Worm (Caenorhabditis elegans): ENCODE data around the gene K06H7.7.

Gene K06H7.7

ce11 chrIII:8085355-8085754, at the start of gene K06H7.7, which contains the start of gene grp-1:
TSS of gene K06H7.7 (minus strand) at chrIII:8085475.
TSS of gene grp-1 (plus strand) at chrIII:8085705.
- TF ChIP-seq sea-1 (GFP tag; conservative IDR thresholded peaks at IDR 0.05) = no peak
- TF ChIP-seq B0310.2 (tag; optimal IDR thresholded peaks at IDR 0.05) = no peak

- TF ChIP-seq F13C5.2 (tag; optimal IDR thresholded peaks at IDR 0.05) = no peak
- no peak for TF ChIP-seq ceh-13 (GFP tag; optimal IDR thresholded peaks at IDR 0.05)
- no peak for TF ChIP-seq hnd-1 (tag; optimal IDR thresholded peaks at IDR 0.05)
- TF ChIP-seq hmg-4 (GFP tag; optimal IDR thresholded peaks at IDR 0.05) = no peak
- TF ChIP-seq ceh-36 (tag; optimal IDR thresholded peaks at IDR 0.05) = no peak
- no peak for TF ChIP-seq aly-1 (tag; optimal IDR thresholded peaks at IDR 0.05)
- no peak for TF ChIP-seq B0310.2 (tag; optimal IDR thresholded peaks at IDR 0.05)
- TF ChIP-seq hmbx-1 (tag; optimal IDR thresholded peaks at IDR 0.05) = no peak
- no peak for TF ChIP-seq pes-1 (GFP tag; IDR thresholded peaks at IDR 0.05)
Measured at ce11 chrIII:8133346-8133745, 48.1 kb upstream of the K06H7.7 start, which contains the start of gene C14B9.2. TSS of gene C14B9.2 (plus strand) at chrIII:8133665.

DNA sequence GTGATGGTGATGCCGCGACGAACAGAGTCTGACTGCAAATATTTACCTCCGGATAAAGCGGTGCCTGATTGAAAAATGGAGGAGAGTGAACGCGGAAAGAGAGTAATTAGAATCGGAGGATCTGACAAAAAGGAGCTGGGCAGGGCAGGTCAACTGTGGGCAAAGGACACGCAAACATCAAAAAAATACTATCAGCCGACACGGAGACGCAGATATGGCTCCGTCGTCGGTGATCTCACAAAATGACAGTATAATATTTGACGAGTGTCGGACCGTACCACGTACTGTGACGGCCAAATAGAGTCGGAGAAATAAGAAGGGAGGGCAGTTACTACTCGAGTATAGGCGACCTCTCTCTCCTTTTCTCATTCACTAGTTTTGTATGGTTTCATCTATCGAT, 47.2 kb upstream of the K06H7.7 start:
- peak; percentile 51 for TF ChIP-seq hmg-4 (GFP tag; optimal IDR thresholded peaks at IDR 0.05)
- TF ChIP-seq tbx-37 (GFP tag; conservative IDR thresholded peaks at IDR 0.05) = no peak

- TF ChIP-seq hmg-4 (GFP tag; optimal IDR thresholded peaks at IDR 0.05) = peak; percentile 2
- no peak for TF ChIP-seq tbx-37 (GFP tag; conservative IDR thresholded peaks at IDR 0.05)
- peak; percentile 17 for TF ChIP-seq F13C5.2 (tag; optimal IDR thresholded peaks at IDR 0.05)
- TF ChIP-seq ceh-36 (tag; optimal IDR thresholded peaks at IDR 0.05) = no peak
- no peak for TF ChIP-seq sea-1 (GFP tag; conservative IDR thresholded peaks at IDR 0.05)
Measured at ce11 chrIII:8130177-8130902, 45.1 kb upstream of the K06H7.7 start, which contains the start of the genes rpl-21 and C14B9.10. TSS of gene rpl-21 (minus strand) at chrIII:8130227. TSS of gene C14B9.10 (plus strand) at chrIII:8130852.

ce11 chrIII:8129195-8129594, 43.9 kb upstream of the K06H7.7 start:
- TF ChIP-seq flt-1 (GFP tag; IDR thresholded peaks at IDR 0.05) (no peak), scrt-1 (GFP tag; IDR thresholded peaks at IDR 0.05) (no peak), hmbx-1 (tag; optimal IDR thresholded peaks at IDR 0.05) (no peak)

- TF ChIP-seq F13C5.2 (tag; optimal IDR thresholded peaks at IDR 0.05) (peak; percentile 58), hmg-4 (GFP tag; optimal IDR thresholded peaks at IDR 0.05) (peak; percentile 71), sea-1 (GFP tag; conservative IDR thresholded peaks at IDR 0.05) (peak; percentile 54; the same call in 1 of the 2 replicates), ets-7 (tag; optimal IDR thresholded peaks at IDR 0.05) (no peak), aly-1 (tag; optimal IDR thresholded peaks at IDR 0.05) (peak; percentile 26)
Measured at ce11 chrIII:8126978-8127377, 41.7 kb upstream of the K06H7.7 start.

ce11 chrIII:8125234-8125633, 40.0 kb upstream of the K06H7.7 start:
- TF ChIP-seq F13C5.2 (tag; optimal IDR thresholded peaks at IDR 0.05) (peak; percentile 62), ama-1 (optimal IDR thresholded peaks at IDR 0.05) (no peak), ceh-13 (GFP tag; optimal IDR thresholded peaks at IDR 0.05) (no peak), tbx-37 (GFP tag; conservative IDR thresholded peaks at IDR 0.05) (no peak), hmbx-1 (tag; optimal IDR thresholded peaks at IDR 0.05) (no peak), hmg-4 (GFP tag; optimal IDR thresholded peaks at IDR 0.05) (no peak), hnd-1 (tag; optimal IDR thresholded peaks at IDR 0.05) (no peak), tbx-11 (GFP tag; IDR thresholded peaks at IDR 0.05) (no peak)

DNA sequence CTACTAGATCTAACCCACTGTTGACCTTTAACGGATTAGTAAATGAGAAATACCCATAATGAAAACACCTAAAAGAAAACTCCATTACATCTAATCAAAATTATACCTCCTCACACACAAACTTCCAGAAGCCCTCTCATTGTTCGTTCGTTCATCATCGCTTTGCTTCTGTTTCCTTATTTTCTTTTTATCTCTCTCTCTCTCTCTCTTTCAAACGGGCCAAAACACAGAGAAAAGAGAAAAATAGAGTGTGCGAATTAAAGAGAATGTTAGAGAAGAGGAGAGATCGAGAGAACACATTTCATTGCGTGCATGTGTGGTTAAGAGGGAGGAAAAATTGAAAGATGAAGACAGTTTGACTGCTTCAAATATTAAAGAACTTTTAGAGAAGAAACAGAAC, 39.0 kb upstream of the K06H7.7 start:
- TF ChIP-seq hmg-4 (GFP tag; optimal IDR thresholded peaks at IDR 0.05) = peak; percentile 27
- peak; percentile 30 for TF ChIP-seq F13C5.2 (tag; optimal IDR thresholded peaks at IDR 0.05)
- no peak for TF ChIP-seq ceh-36 (tag; optimal IDR thresholded peaks at IDR 0.05)
- TF ChIP-seq aly-1 (tag; optimal IDR thresholded peaks at IDR 0.05) = no peak

ce11 chrIII:8121923-8122322, 36.6 kb upstream of the K06H7.7 start:
- TF ChIP-seq ceh-13 (GFP tag; optimal IDR thresholded peaks at IDR 0.05) (no peak), tbx-37 (GFP tag; conservative IDR thresholded peaks at IDR 0.05) (no peak), aly-1 (tag; optimal IDR thresholded peaks at IDR 0.05) (no peak), tra-4 (tag; optimal IDR thresholded peaks at IDR 0.05) (no peak), ama-1 (optimal IDR thresholded peaks at IDR 0.05) (no peak), hmbx-1 (tag; optimal IDR thresholded peaks at IDR 0.05) (no peak), hnd-1 (tag; optimal IDR thresholded peaks at IDR 0.05) (no peak), sea-1 (GFP tag; conservative IDR thresholded peaks at IDR 0.05) (no peak), B0310.2 (tag; optimal IDR thresholded peaks at IDR 0.05) (no peak), ets-7 (tag; optimal IDR thresholded peaks at IDR 0.05) (no peak), scrt-1 (GFP tag; IDR thresholded peaks at IDR 0.05) (no peak), ceh-36 (tag; optimal IDR thresholded peaks at IDR 0.05) (no peak), tbx-11 (GFP tag; IDR thresholded peaks at IDR 0.05) (no peak), pes-1 (GFP tag; IDR thresholded peaks at IDR 0.05) (no peak), hmg-4 (GFP tag; optimal IDR thresholded peaks at IDR 0.05) (no peak), flt-1 (GFP tag; IDR thresholded peaks at IDR 0.05) (no peak)

All from whole organism, early embryonic.